Fruit fly (Drosophila melanogaster): ENCODE data around the gene lic.

The lic gene

dm6 chrX:13105220-13105619 is 14.3 kb downstream of the lic start (continued):
- TF ChIP-seq HmgZ (tag; optimal IDR thresholded peaks at IDR 0.05) (no peak), B-H2 (GFP tag; optimal IDR thresholded peaks at IDR 0.05) (peak; percentile 12), bab2 (GFP tag; optimal IDR thresholded peaks at IDR 0.05) (no peak), unpg (GFP tag; optimal IDR thresholded peaks at IDR 0.05) (peak; percentile 43), CoRest (tag; optimal IDR thresholded peaks at IDR 0.05) (no peak), lbe (GFP tag; optimal IDR thresholded peaks at IDR 0.05) (no peak), ara (GFP tag; IDR thresholded peaks at IDR 0.05) (no peak), salm (tag; optimal IDR thresholded peaks at IDR 0.05) (no peak), bcd (GFP tag; optimal IDR thresholded peaks at IDR 0.05) (no peak), CG10979 (tag; optimal IDR thresholded peaks at IDR 0.05) (no peak), gro (GFP tag; optimal IDR thresholded peaks at IDR 0.05) (peak; percentile 3), peb (GFP tag; IDR thresholded peaks at IDR 0.05) (no peak), MTF-1 (GFP tag; optimal IDR thresholded peaks at IDR 0.05; ENCODE audit: borderline replicate concordance) (no peak), Six4 (GFP tag; optimal IDR thresholded peaks at IDR 0.05) (no peak), fd102C (GFP tag; optimal IDR thresholded peaks at IDR 0.05) (no peak), dan (GFP tag; IDR thresholded peaks at IDR 0.05) (no peak), kni (GFP tag; optimal IDR thresholded peaks at IDR 0.05) (no peak), Med (GFP tag) (peak; percentile 18), Side (GFP tag; optimal IDR thresholded peaks at IDR 0.05) (no peak), ham (GFP tag; IDR thresholded peaks at IDR 0.05) (no peak), Doc2 (GFP tag; IDR thresholded peaks at IDR 0.05) (no peak), CG14710 (tag; optimal IDR thresholded peaks at IDR 0.05) (no peak), Nf-YC (tag; optimal IDR thresholded peaks at IDR 0.05) (peak; percentile 23), CG5245 (GFP tag; optimal IDR thresholded peaks at IDR 0.05) (no peak), ro (GFP tag; IDR thresholded peaks at IDR 0.05) (no peak), CG13894 (tag; optimal IDR thresholded peaks at IDR 0.05) (peak; percentile 32), CG12104 (GFP tag; optimal IDR thresholded peaks at IDR 0.05) (no peak), Dbx (GFP tag; IDR thresholded peaks at IDR 0.05) (no peak), CG32772 (GFP tag; IDR thresholded peaks at IDR 0.05) (no peak), wdn (GFP tag; IDR thresholded peaks at IDR 0.05) (no peak), dmrt11E (tag; optimal IDR thresholded peaks at IDR 0.05) (no peak), MBD-R2 (GFP tag; IDR thresholded peaks at IDR 0.05) (no peak), ftz-f1 (GFP tag; optimal IDR thresholded peaks at IDR 0.05) (no peak), B-H1 (GFP tag; IDR thresholded peaks at IDR 0.05) (no peak), odd (GFP tag; optimal IDR thresholded peaks at IDR 0.05) (peak; percentile 2), Rfx (GFP tag; IDR thresholded peaks at IDR 0.05) (no peak; the same call in 1 of the 2 replicates), CG17829 (tag; optimal IDR thresholded peaks at IDR 0.05) (no peak), CG5953 (GFP tag; IDR thresholded peaks at IDR 0.05) (no peak)

dm6 chrX:13108144-13108824 is 17.3 kb downstream of the lic start, which contains the start of gene Fer3HCH:
Gene Fer3HCH, minus strand, starts transcription at chrX:13108194.
- TF ChIP-seq CG17359 (tag; optimal IDR thresholded peaks at IDR 0.05) (peak; percentile 23), zen (tag; optimal IDR thresholded peaks at IDR 0.05) (no peak), peb (GFP tag; IDR thresholded peaks at IDR 0.05) (no peak), CG8290 (GFP tag; optimal IDR thresholded peaks at IDR 0.05) (no peak), CG8290 (tag; optimal IDR thresholded peaks at IDR 0.05) (peak in 1 of 2 experiments; percentile 47), ems (GFP tag; optimal IDR thresholded peaks at IDR 0.05) (no peak), YL-1 (GFP tag; optimal IDR thresholded peaks at IDR 0.05) (no peak), Nf-YC (tag; optimal IDR thresholded peaks at IDR 0.05) (no peak), CG6813 (GFP tag; optimal IDR thresholded peaks at IDR 0.05) (no peak), Drgx (GFP tag; IDR thresholded peaks at IDR 0.05) (no peak), Dp (GFP tag; optimal IDR thresholded peaks at IDR 0.05) (no peak), CG9727 (GFP tag; optimal IDR thresholded peaks at IDR 0.05) (no peak), zfh2 (GFP tag; optimal IDR thresholded peaks at IDR 0.05) (no peak), MTF-1 (GFP tag; optimal IDR thresholded peaks at IDR 0.05; ENCODE audit: borderline replicate concordance) (peak; percentile 4), NC2α (GFP tag; optimal IDR thresholded peaks at IDR 0.05) (no peak), sisA (GFP tag; IDR thresholded peaks at IDR 0.05) (no peak), PHDP (tag; optimal IDR thresholded peaks at IDR 0.05) (no peak), dmrt99B (tag; optimal IDR thresholded peaks at IDR 0.05) (peak; percentile 54)

All from whole organism, embryonic.